Worm (Caenorhabditis elegans) whole organism, late embryonic: ENCODE data around the gene Y51B9A.9.

Experiments used
- C08G9.2 ChIP-seq: sonication (generic microtip); optimal IDR thresholded peaks from 2 replicates; lab custom pipeline; 2016; ENCODE audit warnings: mild to moderate bottlenecking, missing genetic modification characterization, moderate library complexity, missing compliant biosample characterization
- C38D4.7 ChIP-seq: fragments of 200-800 bp; sonication (Bioruptor generic); optimal IDR thresholded peaks from 2 replicates; lab custom pipeline; 2018; ENCODE audit warnings: mild to moderate bottlenecking, missing genetic modification characterization, moderate library complexity, missing compliant biosample characterization
- F13H6.1 ChIP-seq: sonication (generic microtip); optimal IDR thresholded peaks from 2 replicates; lab custom pipeline; 2016; ENCODE audit warnings: missing genetic modification characterization, missing compliant biosample characterization
- K02D7.2 ChIP-seq: sonication (generic microtip); optimal IDR thresholded peaks from 2 replicates; lab custom pipeline; 2017; ENCODE audit warnings: mild to moderate bottlenecking, missing genetic modification characterization, missing compliant biosample characterization
- T23F11.4 ChIP-seq: fragments of 200-800 bp; sonication (Bioruptor generic); optimal IDR thresholded peaks from 2 replicates; lab custom pipeline; 2018; ENCODE audit warnings: mild to moderate bottlenecking, missing genetic modification characterization, missing compliant biosample characterization
- ahr-1 ChIP-seq: sonication (generic microtip); optimal IDR thresholded peaks from 2 replicates; lab custom pipeline; 2016; ENCODE audit warnings: missing genetic modification characterization, missing compliant biosample characterization
- ceh-14 ChIP-seq: sonication (generic microtip); optimal IDR thresholded peaks from 2 replicates; lab custom pipeline; 2016; ENCODE audit warnings: missing genotype, missing genetic modification characterization, missing compliant biosample characterization
- ceh-18 ChIP-seq: sonication (generic microtip); optimal IDR thresholded peaks from 2 replicates; lab custom pipeline; 2016; ENCODE audit warnings: missing genetic modification characterization, missing compliant biosample characterization
- ceh-19 ChIP-seq: fragments of 200-800 bp; sonication (Bioruptor generic); optimal IDR thresholded peaks from 2 replicates; lab custom pipeline; 2018; ENCODE audit warnings: mild to moderate bottlenecking, missing genetic modification characterization, missing compliant biosample characterization
- ceh-22 ChIP-seq: sonication (generic microtip); optimal IDR thresholded peaks from 2 replicates; lab custom pipeline; 2017; ENCODE audit warnings: missing biosample characterization, missing genetic modification characterization
- ceh-24 ChIP-seq: sonication (generic microtip); optimal IDR thresholded peaks from 2 replicates; lab custom pipeline; 2016; ENCODE audit warnings: mild to moderate bottlenecking, missing genetic modification characterization, missing compliant biosample characterization
- ceh-30 ChIP-seq: fragments of 150-350 bp; optimal IDR thresholded peaks from 2 replicates; lab custom pipeline; 2014; ENCODE audit warnings: missing biosample characterization, missing genetic modification characterization
- ceh-31 ChIP-seq: sonication (generic microtip); optimal IDR thresholded peaks from 2 replicates; lab custom pipeline; 2016; ENCODE audit warnings: missing genetic modification characterization, missing compliant biosample characterization
- ceh-34 ChIP-seq: sonication (generic microtip); optimal IDR thresholded peaks from 2 replicates; lab custom pipeline; 2016; ENCODE audit warnings: mild to moderate bottlenecking, missing genetic modification characterization, missing compliant biosample characterization
- ceh-45 ChIP-seq: fragments of 200-800 bp; sonication (Bioruptor generic); IDR thresholded peaks from 2 replicates; pipeline ENCODE4 v1.3.6; 2022; ENCODE audit warnings: missing genetic modification reagents, missing genetic modification characterization, missing compliant biosample characterization
- ceh-6 ChIP-seq: fragments of 200-800 bp; sonication (Bioruptor generic); optimal IDR thresholded peaks from 2 replicates; lab custom pipeline; 2018; ENCODE audit warnings: mild to moderate bottlenecking, missing genetic modification characterization, missing compliant biosample characterization
- ceh-9 ChIP-seq: sonication (generic microtip); optimal IDR thresholded peaks from 2 replicates; lab custom pipeline; 2016; ENCODE audit warnings: mild to moderate bottlenecking, missing genetic modification characterization, inconsistent platforms, missing compliant biosample characterization
- che-1 ChIP-seq: sonication (generic microtip); optimal IDR thresholded peaks from 2 replicates; lab custom pipeline; 2016; ENCODE audit warnings: mild to moderate bottlenecking, missing genetic modification characterization, missing compliant biosample characterization
- dve-1 ChIP-seq: sonication (generic microtip); optimal IDR thresholded peaks from 2 replicates; lab custom pipeline; 2017; ENCODE audit warnings: antibody characterized with exemption, mild to moderate bottlenecking, missing genetic modification characterization, missing compliant biosample characterization
- elt-2 ChIP-seq: sonication (generic microtip); optimal IDR thresholded peaks from 2 replicates; lab custom pipeline; 2016; ENCODE audit warnings: missing genetic modification reagents, missing genetic modification characterization, missing compliant biosample characterization
- elt-4 ChIP-seq: sonication (generic microtip); optimal IDR thresholded peaks from 2 replicates; lab custom pipeline; 2016; ENCODE audit warnings: missing genetic modification characterization, missing compliant biosample characterization
- ets-4 ChIP-seq: sonication (generic microtip); optimal IDR thresholded peaks from 2 replicates; lab custom pipeline; 2016; ENCODE audit warnings: missing genetic modification characterization, missing compliant biosample characterization
- eyg-1 ChIP-seq: sonication (generic microtip); optimal IDR thresholded peaks from 2 replicates; lab custom pipeline; 2016; ENCODE audit warnings: missing genotype, missing genetic modification characterization, missing compliant biosample characterization
- fkh-10 ChIP-seq: fragments of 150-350 bp; optimal IDR thresholded peaks from 2 replicates; lab custom pipeline; 2014; ENCODE audit warnings: missing biosample characterization, missing genetic modification reagents, missing genetic modification characterization
- hlh-13 ChIP-seq: fragments of 200-800 bp; sonication (Bioruptor generic); optimal IDR thresholded peaks from 2 replicates; lab custom pipeline; 2018; ENCODE audit warnings: mild to moderate bottlenecking, missing genetic modification characterization, missing compliant biosample characterization
- hlh-30 ChIP-seq: sonication (generic microtip); optimal IDR thresholded peaks from 2 replicates; lab custom pipeline; 2017; ENCODE audit warnings: antibody characterized with exemption, missing genetic modification characterization, missing compliant biosample characterization; ENCODE audit not compliant: insufficient read depth
- lim-6 ChIP-seq: sonication (generic microtip); optimal IDR thresholded peaks from 2 replicates; lab custom pipeline; 2016; ENCODE audit warnings: missing genetic modification characterization, missing compliant biosample characterization
- madf-2 ChIP-seq: sonication (generic microtip); optimal IDR thresholded peaks from 2 replicates; lab custom pipeline; 2017; ENCODE audit warnings: missing genetic modification characterization, missing compliant biosample characterization
- mec-3 ChIP-seq: sonication (generic microtip); optimal IDR thresholded peaks from 2 replicates; lab custom pipeline; 2016; ENCODE audit warnings: borderline replicate concordance, missing genetic modification characterization, missing compliant biosample characterization
- nfya-1 ChIP-seq: sonication (generic microtip); optimal IDR thresholded peaks from 2 replicates; lab custom pipeline; 2017; ENCODE audit warnings: missing genetic modification characterization, mild to moderate bottlenecking, missing compliant biosample characterization, antibody characterized with exemption, moderate library complexity
- nhr-11 ChIP-seq: fragments of 150-350 bp; optimal IDR thresholded peaks from 2 replicates; lab custom pipeline; 2014; ENCODE audit warnings: missing biosample characterization, missing genetic modification characterization
- nhr-232 ChIP-seq: sonication (generic microtip); optimal IDR thresholded peaks from 2 replicates; lab custom pipeline; 2016; ENCODE audit warnings: missing genetic modification characterization, missing compliant biosample characterization
- npax-4 ChIP-seq: sonication (generic microtip); optimal IDR thresholded peaks from 2 replicates; lab custom pipeline; 2016; ENCODE audit warnings: missing genetic modification characterization, missing compliant biosample characterization
- odd-2 ChIP-seq: sonication (generic microtip); optimal IDR thresholded peaks from 2 replicates; lab custom pipeline; 2017; ENCODE audit warnings: antibody characterized with exemption, mild to moderate bottlenecking, missing genetic modification characterization, missing compliant biosample characterization
- pag-3 ChIP-seq: sonication (generic microtip); optimal IDR thresholded peaks from 2 replicates; lab custom pipeline; 2016; ENCODE audit warnings: missing compliant biosample characterization, missing genetic modification characterization, borderline replicate concordance
- pha-2 ChIP-seq: sonication (generic microtip); optimal IDR thresholded peaks from 2 replicates; lab custom pipeline; 2017; ENCODE audit warnings: mild to moderate bottlenecking, missing genetic modification characterization, missing compliant biosample characterization
- pha-4 ChIP-seq: fragments of 150-350 bp; optimal IDR thresholded peaks from 2 replicates; lab custom pipeline; 2018; ENCODE audit warnings: missing biosample characterization, missing genetic modification reagents, missing genetic modification characterization
- pqm-1 ChIP-seq: sonication (generic microtip); optimal IDR thresholded peaks from 2 replicates; lab custom pipeline; 2016; ENCODE audit warnings: missing genetic modification characterization, missing compliant biosample characterization
- ref-2 ChIP-seq: sonication (generic microtip); optimal IDR thresholded peaks from 2 replicates; lab custom pipeline; 2016; ENCODE audit warnings: missing genetic modification characterization, missing compliant biosample characterization
- rnt-1 ChIP-seq: sonication (generic microtip); optimal IDR thresholded peaks from 2 replicates; lab custom pipeline; 2016; ENCODE audit warnings: missing genetic modification characterization, missing compliant biosample characterization
- sdc-2 ChIP-seq: sonication (generic microtip); optimal IDR thresholded peaks from 2 replicates; lab custom pipeline; 2016; ENCODE audit warnings: missing genotype, missing genetic modification characterization, missing compliant biosample characterization
- sox-2 ChIP-seq: fragments of 200-800 bp; sonication (Bioruptor generic); IDR thresholded peaks from 2 replicates; pipeline ENCODE4 v1.3.6; 2022; ENCODE audit warnings: missing genetic modification reagents, missing genetic modification characterization, missing compliant biosample characterization
- sox-4 ChIP-seq: sonication (generic microtip); optimal IDR thresholded peaks from 2 replicates; lab custom pipeline; 2017; ENCODE audit warnings: mild to moderate bottlenecking, missing genetic modification characterization, inconsistent platforms, missing compliant biosample characterization
- syd-9 ChIP-seq: sonication (generic microtip); optimal IDR thresholded peaks from 2 replicates; lab custom pipeline; 2016; ENCODE audit warnings: mild to moderate bottlenecking, missing genetic modification characterization, moderate library complexity, missing compliant biosample characterization
- tbx-2 ChIP-seq: sonication (generic microtip); optimal IDR thresholded peaks from 2 replicates; lab custom pipeline; 2016; ENCODE audit warnings: missing genetic modification characterization, missing compliant biosample characterization
- ttx-3 ChIP-seq: sonication (generic microtip); optimal IDR thresholded peaks from 2 replicates; lab custom pipeline; 2016; ENCODE audit warnings: missing genetic modification reagents, missing genetic modification characterization, missing compliant biosample characterization
- unc-3 ChIP-seq, 2 experiments: fragments of 200-800 bp in 1 of 2; sonication (Bioruptor generic) in 1 of 2; sonication (generic microtip) in 1 of 2; conservative IDR thresholded peaks in 1 of 2; optimal IDR thresholded peaks in 1 of 2; 2 replicates each; pipeline versions ENCODE4 v1.3.6 to Lab custom; 2016 to 2022; ENCODE audit warnings: missing compliant biosample characterization in 2 of 2, missing genetic modification characterization in 2 of 2, missing genetic modification reagents in 1 of 2
- unc-86 ChIP-seq: sonication (generic microtip); optimal IDR thresholded peaks from 2 replicates; lab custom pipeline; 2016; ENCODE audit warnings: missing genetic modification characterization, missing compliant biosample characterization
- ztf-16 ChIP-seq: sonication (generic microtip); optimal IDR thresholded peaks from 2 replicates; lab custom pipeline; 2017; ENCODE audit warnings: missing genetic modification characterization, missing compliant biosample characterization

The Y51B9A.9 gene

ce11 chrII:9358230-9358629 is 39.2 kb downstream of the Y51B9A.9 start, which contains the start of gene mel-11:
Gene mel-11, plus strand, starts transcription at chrII:9358530.
- TF ChIP-seq nfya-1 (tag; lab: Kevin White, UChicago) (no peak), ceh-9 (no peak), K02D7.2 (tag; lab: Kevin White, UChicago) (no peak), sox-4 (tag; lab: Kevin White, UChicago) (no peak), sdc-2 (tag; lab: Kevin White, UChicago) (no peak), pha-4 (tag; lab: Kevin White, UChicago) (no peak), unc-3 (GFP tag; conservative IDR thresholded peaks at IDR 0.05; lab: Robert Waterston, UW) (no peak), unc-3 (tag; optimal IDR thresholded peaks at IDR 0.05; lab: Kevin White, UChicago) (no peak), madf-2 (tag; lab: Kevin White, UChicago) (no peak), C08G9.2 (tag; lab: Kevin White, UChicago) (no peak), ceh-18 (tag; lab: Kevin White, UChicago) (no peak), ets-4 (no peak), T23F11.4 (no peak), odd-2 (no peak)

- peak; percentile 12 for TF ChIP-seq ceh-22 (tag; lab: Kevin White, UChicago)
- no peak for TF ChIP-seq elt-4
- no peak for TF ChIP-seq hlh-13 (GFP tag; lab: Kevin White, UChicago)
- no peak for TF ChIP-seq ceh-9
- TF ChIP-seq pag-3 (tag; lab: Kevin White, UChicago) = no peak
- no peak for TF ChIP-seq madf-2 (tag; lab: Kevin White, UChicago)
- no peak for TF ChIP-seq ahr-1 (tag; lab: Kevin White, UChicago)
- no peak for TF ChIP-seq elt-2
- no peak for TF ChIP-seq sdc-2 (tag; lab: Kevin White, UChicago)
- TF ChIP-seq che-1 (tag; lab: Kevin White, UChicago) = no peak
- TF ChIP-seq ceh-6 (GFP tag; lab: Kevin White, UChicago) = no peak
- TF ChIP-seq K02D7.2 (tag; lab: Kevin White, UChicago) = no peak
- no peak for TF ChIP-seq T23F11.4
- TF ChIP-seq ceh-14 (tag; lab: Kevin White, UChicago) = no peak
- no peak for TF ChIP-seq syd-9
- TF ChIP-seq ceh-24 (tag; lab: Kevin White, UChicago) = no peak
- TF ChIP-seq unc-86 (tag; lab: Kevin White, UChicago) = no peak
- TF ChIP-seq pqm-1 (tag; lab: Kevin White, UChicago) = no peak
- no peak for TF ChIP-seq ztf-16 (tag; lab: Kevin White, UChicago)
- peak; percentile 32 for TF ChIP-seq ceh-19 (GFP tag; lab: Kevin White, UChicago)
- TF ChIP-seq sox-4 (tag; lab: Kevin White, UChicago) = no peak
- TF ChIP-seq ref-2 = peak; percentile 30
- no peak for TF ChIP-seq F13H6.1
- TF ChIP-seq nfya-1 (tag; lab: Kevin White, UChicago) = peak; percentile 69
- no peak for TF ChIP-seq sox-2 (GFP tag; lab: Robert Waterston, UW)
- peak; percentile 2 for TF ChIP-seq dve-1
- no peak for TF ChIP-seq nhr-11 (tag; lab: Kevin White, UChicago)
- no peak for TF ChIP-seq odd-2
- no peak for TF ChIP-seq npax-4 (tag; lab: Kevin White, UChicago)
- TF ChIP-seq eyg-1 = no peak
- no peak for TF ChIP-seq pha-2
- no peak for TF ChIP-seq ttx-3 (tag; lab: Kevin White, UChicago)
- no peak for TF ChIP-seq rnt-1
- TF ChIP-seq ceh-31 = peak; percentile 26
- peak; percentile 55 for TF ChIP-seq ceh-34 (tag; lab: Kevin White, UChicago)
- TF ChIP-seq hlh-30 = peak; percentile 54
- no peak for TF ChIP-seq mec-3 (tag; lab: Kevin White, UChicago)
- TF ChIP-seq tbx-2 = peak; percentile 38
- no peak for TF ChIP-seq nhr-232 (tag; lab: Kevin White, UChicago)
- peak; percentile 74 for TF ChIP-seq ceh-18 (tag; lab: Kevin White, UChicago)
- no peak for TF ChIP-seq lim-6 (tag; lab: Kevin White, UChicago)
- no peak for TF ChIP-seq ceh-30 (tag; lab: Kevin White, UChicago)
- no peak for TF ChIP-seq ceh-45 (GFP tag; lab: Robert Waterston, UW)
- no peak for TF ChIP-seq fkh-10 (GFP tag; lab: Kevin White, UChicago)
- no peak for TF ChIP-seq C38D4.7 (GFP tag; lab: Kevin White, UChicago)
- TF ChIP-seq unc-3 (GFP tag; conservative IDR thresholded peaks at IDR 0.05; lab: Robert Waterston, UW) = 0 out of 2 replicates have a peak, but pooled peaks have one; percentile 18
- no peak for TF ChIP-seq unc-3 (tag; optimal IDR thresholded peaks at IDR 0.05; lab: Kevin White, UChicago)
- TF ChIP-seq ets-4 = no peak
Measured at ce11 chrII:9356723-9357122, 40.7 kb downstream of the Y51B9A.9 start.
